Fruit fly (Drosophila melanogaster) whole organism, embryonic: Measurements from ENCODE around the gene Glut4EF.

Source experiments
- CG11560 ChIP-seq: fragments of 200-800 bp; sonication (Bioruptor generic); IDR thresholded peaks from 3 replicates; pipeline ENCODE4 v1.3.6; 2022; ENCODE audit warnings: missing biosample characterization, missing genetic modification characterization
- CG12769 ChIP-seq: fragments of 200-800 bp; sonication (Bioruptor generic); optimal IDR thresholded peaks from 2 replicates; lab custom pipeline; 2019; ENCODE audit warnings: missing biosample characterization, mild to moderate bottlenecking, missing genetic modification characterization, moderate library complexity
- CG13296 ChIP-seq: fragments of 200-800 bp; sonication (Bioruptor generic); optimal IDR thresholded peaks from 3 replicates; lab custom pipeline; 2018; ENCODE audit warnings: missing biosample characterization, mild to moderate bottlenecking, missing genetic modification characterization
- CG13894 ChIP-seq: fragments of 200-800 bp; sonication (Bioruptor generic); optimal IDR thresholded peaks from 3 replicates; lab custom pipeline; 2018; ENCODE audit warnings: missing biosample characterization, mild to moderate bottlenecking, missing genetic modification characterization, moderate library complexity
- CG14860 ChIP-seq: fragments of 200-800 bp; sonication (Bioruptor generic); IDR thresholded peaks from 3 replicates; pipeline ENCODE4 v1.3.6; 2022; ENCODE audit warnings: missing biosample characterization, missing genetic modification characterization; ENCODE audit not compliant: partially characterized antibody
- CG15696 ChIP-seq: fragments of 200-800 bp; sonication (Bioruptor generic); optimal IDR thresholded peaks from 2 replicates; lab custom pipeline; 2019; ENCODE audit warnings: missing biosample characterization, mild to moderate bottlenecking, missing genetic modification characterization, moderate library complexity
- CG16863 ChIP-seq: fragments of 200-800 bp; sonication (Bioruptor generic); optimal IDR thresholded peaks from 3 replicates; lab custom pipeline; 2016; ENCODE audit warnings: missing biosample characterization, missing genetic modification characterization
- CG2712 ChIP-seq: fragments of 200-800 bp; optimal IDR thresholded peaks from 3 replicates; lab custom pipeline; 2019; ENCODE audit warnings: missing biosample characterization, mild to moderate bottlenecking, missing genetic modification characterization, moderate library complexity
- CG30020 ChIP-seq: fragments of 200-800 bp; optimal IDR thresholded peaks from 2 replicates; lab custom pipeline; 2019; ENCODE audit warnings: missing biosample characterization, mild to moderate bottlenecking, missing genetic modification characterization, moderate library complexity
- CG3065 ChIP-seq: fragments of 200-800 bp; sonication (Bioruptor generic); optimal IDR thresholded peaks from 2 replicates; lab custom pipeline; 2016; ENCODE audit warnings: missing biosample characterization, missing genetic modification characterization
- CG32767 ChIP-seq: fragments of 200-800 bp; sonication (Bioruptor generic); IDR thresholded peaks from 2 replicates; pipeline ENCODE4 v1.3.6; 2022; ENCODE audit warnings: missing biosample characterization, missing genetic modification characterization
- CG4404 ChIP-seq: fragments of 200-800 bp; sonication (Bioruptor generic); IDR thresholded peaks from 2 replicates; pipeline ENCODE4 v1.3.6; 2022; ENCODE audit warnings: missing biosample characterization, missing genetic modification characterization
- CG6683 ChIP-seq: fragments of 200-800 bp; sonication (Bioruptor generic); optimal IDR thresholded peaks from 2 replicates; lab custom pipeline; 2017; ENCODE audit warnings: missing biosample characterization, mild to moderate bottlenecking, missing genetic modification characterization, missing genetic modification reagents
- CG6854 ChIP-seq: fragments of 200-800 bp; sonication (Bioruptor generic); optimal IDR thresholded peaks from 3 replicates; lab custom pipeline; 2017; ENCODE audit warnings: missing biosample characterization, mild to moderate bottlenecking, missing genetic modification characterization
- CG7372 ChIP-seq: fragments of 200-800 bp; sonication (Bioruptor generic); IDR thresholded peaks from 2 replicates; pipeline ENCODE4 v1.3.6; 2022; ENCODE audit warnings: missing biosample characterization, missing genetic modification characterization
- CG7745 ChIP-seq: fragments of 200-800 bp; sonication (Bioruptor generic); optimal IDR thresholded peaks from 2 replicates; lab custom pipeline; 2018; ENCODE audit warnings: missing biosample characterization, mild to moderate bottlenecking, missing genetic modification characterization, moderate library complexity
- CG8388 ChIP-seq: fragments of 200-800 bp; sonication (Bioruptor generic); optimal IDR thresholded peaks from 2 replicates; lab custom pipeline; 2019; ENCODE audit warnings: missing biosample characterization, mild to moderate bottlenecking, missing genetic modification characterization, moderate library complexity
- CG9817 ChIP-seq: fragments of 200-800 bp; sonication (Bioruptor generic); optimal IDR thresholded peaks from 2 replicates; lab custom pipeline; 2018; ENCODE audit warnings: missing biosample characterization, mild to moderate bottlenecking, missing genetic modification characterization, moderate library complexity
- Dbx ChIP-seq: fragments of 200-800 bp; sonication (Bioruptor generic); IDR thresholded peaks from 3 replicates; pipeline ENCODE4 v1.3.6; 2022; ENCODE audit warnings: missing biosample characterization, missing genetic modification characterization
- Dip2 ChIP-seq: fragments of 200-800 bp; sonication (Bioruptor generic); IDR thresholded peaks from 2 replicates; pipeline ENCODE4 v1.3.6; 2022; ENCODE audit warnings: missing biosample characterization, missing genetic modification characterization
- Dll ChIP-seq: fragments of 200-800 bp; sonication (Bioruptor generic); IDR thresholded peaks from 4 replicates; pipeline ENCODE4 v1.3.6; 2022; ENCODE audit warnings: missing biosample characterization, missing genetic modification characterization; ENCODE audit not compliant: partially characterized antibody
- HLH3B ChIP-seq: fragments of 200-800 bp; sonication (Bioruptor generic); IDR thresholded peaks from 2 replicates; pipeline ENCODE4 v1.3.6; 2022; ENCODE audit warnings: missing biosample characterization, missing genetic modification characterization
- HLHmδ ChIP-seq: fragments of 200-800 bp; sonication (Bioruptor generic); optimal IDR thresholded peaks from 2 replicates; lab custom pipeline; 2018; ENCODE audit warnings: missing biosample characterization, mild to moderate bottlenecking, missing genetic modification characterization, moderate library complexity
- MTF-1 ChIP-seq: fragments of 200-800 bp; sonication (Bioruptor generic); optimal IDR thresholded peaks from 2 replicates; lab custom pipeline; 2018; ENCODE audit warnings: missing biosample characterization, mild to moderate bottlenecking, missing genetic modification characterization, borderline replicate concordance
- Meics ChIP-seq: fragments of 200-800 bp; sonication (Bioruptor generic); optimal IDR thresholded peaks from 2 replicates; lab custom pipeline; 2017; ENCODE audit warnings: missing biosample characterization, mild to moderate bottlenecking, missing genetic modification characterization
- NFAT ChIP-seq: fragments of 200-800 bp; sonication (Bioruptor generic); IDR thresholded peaks from 2 replicates; pipeline ENCODE4 v1.3.6; 2022; ENCODE audit warnings: missing biosample characterization, missing genetic modification characterization
- NK7.1 ChIP-seq: fragments of 200-800 bp; sonication (Bioruptor generic); optimal IDR thresholded peaks from 3 replicates; lab custom pipeline; 2016; ENCODE audit warnings: missing biosample characterization, missing genetic modification characterization
- Ptx1 ChIP-seq: fragments of 200-800 bp; sonication (Bioruptor generic); IDR thresholded peaks from 2 replicates; pipeline ENCODE4 v1.3.6; 2022; ENCODE audit warnings: missing biosample characterization, missing genetic modification characterization
- Rx ChIP-seq: fragments of 200-800 bp; sonication (Bioruptor generic); IDR thresholded peaks from 2 replicates; pipeline ENCODE4 v1.3.6; 2022; ENCODE audit warnings: missing biosample characterization, missing genetic modification characterization
- Six4 ChIP-seq: fragments of 200-800 bp; sonication (Bioruptor generic); optimal IDR thresholded peaks from 2 replicates; lab custom pipeline; 2016; ENCODE audit warnings: missing biosample characterization, missing genetic modification characterization
- Spps ChIP-seq: fragments of 200-800 bp; sonication (Bioruptor generic); optimal IDR thresholded peaks from 2 replicates; lab custom pipeline; 2018; ENCODE audit warnings: missing biosample characterization, mild to moderate bottlenecking, missing genetic modification characterization
- amos ChIP-seq: fragments of 200-800 bp; sonication (Bioruptor generic); IDR thresholded peaks from 2 replicates; pipeline ENCODE4 v1.3.6; 2022; ENCODE audit warnings: missing biosample characterization, missing genetic modification characterization; ENCODE audit not compliant: partially characterized antibody
- chm ChIP-seq: fragments of 200-800 bp; sonication (Bioruptor generic); IDR thresholded peaks from 2 replicates; pipeline ENCODE4 v1.3.6; 2022; ENCODE audit warnings: missing biosample characterization, missing genetic modification characterization
- corto ChIP-seq: fragments of 200-800 bp; sonication (Bioruptor generic); optimal IDR thresholded peaks from 2 replicates; lab custom pipeline; 2016; ENCODE audit warnings: missing biosample characterization, mild to moderate bottlenecking, missing genetic modification characterization, moderate library complexity
- crol ChIP-seq: fragments of 200-800 bp; sonication (Bioruptor generic); IDR thresholded peaks from 2 replicates; pipeline ENCODE4 v1.3.6; 2022; ENCODE audit warnings: missing biosample characterization, missing genetic modification characterization
- da ChIP-seq: fragments of 200-800 bp; sonication (Bioruptor generic); optimal IDR thresholded peaks from 2 replicates; lab custom pipeline; 2016; ENCODE audit warnings: missing biosample characterization, missing genetic modification characterization
- eyg ChIP-seq: fragments of 200-800 bp; sonication (Bioruptor generic); optimal IDR thresholded peaks from 3 replicates; lab custom pipeline; 2016; ENCODE audit warnings: missing biosample characterization, missing genetic modification characterization
- gsb-n ChIP-seq: fragments of 200-800 bp; sonication (Bioruptor generic); optimal IDR thresholded peaks from 3 replicates; lab custom pipeline; 2018; ENCODE audit warnings: missing biosample characterization, mild to moderate bottlenecking, missing genetic modification characterization
- hth ChIP-seq: fragments of >200 bp; optimal IDR thresholded peaks from 2 replicates; lab custom pipeline; 2017; ENCODE audit warnings: inconsistent platforms
- jigr1 ChIP-seq: fragments of 200-800 bp; sonication (Bioruptor generic); IDR thresholded peaks from 3 replicates; pipeline ENCODE4 v1.3.6; 2022; ENCODE audit warnings: missing biosample characterization, missing genetic modification characterization
- luna ChIP-seq: fragments of 200-800 bp; sonication (Bioruptor generic); optimal IDR thresholded peaks from 2 replicates; lab custom pipeline; 2016; ENCODE audit warnings: missing biosample characterization, missing genetic modification characterization
- nerfin-1 ChIP-seq: fragments of 200-800 bp; sonication (Bioruptor generic); optimal IDR thresholded peaks from 3 replicates; lab custom pipeline; 2019; ENCODE audit warnings: missing biosample characterization, mild to moderate bottlenecking, missing genetic modification characterization, moderate library complexity
- onecut ChIP-seq: fragments of 200-800 bp; sonication (Bioruptor generic); IDR thresholded peaks from 2 replicates; pipeline ENCODE4 v1.3.6; 2022; ENCODE audit warnings: missing biosample characterization, missing genetic modification characterization
- pho ChIP-seq: fragments of 200-800 bp; sonication (Bioruptor generic); optimal IDR thresholded peaks from 2 replicates; lab custom pipeline; 2016; ENCODE audit warnings: missing biosample characterization, missing genetic modification characterization
- prd ChIP-seq, 3 experiments: fragments of >200 bp in 2 of 3; fragments of 200-800 bp in 1 of 3; sonication (Bioruptor generic) in 1 of 3; optimal IDR thresholded peaks in 2 of 3; IDR thresholded peaks in 1 of 3; 2 replicates in 2 of 3; 3 replicates in 1 of 3; pipeline versions ENCODE4 v1.3.6 to Lab custom; 2017 to 2022; ENCODE audit warnings: missing biosample characterization in 1 of 3, missing genetic modification characterization in 1 of 3
- pzg ChIP-seq: fragments of 200-800 bp; sonication (Bioruptor generic); optimal IDR thresholded peaks from 3 replicates; lab custom pipeline; 2018; ENCODE audit warnings: missing biosample characterization, mild to moderate bottlenecking, missing genetic modification characterization, moderate library complexity
- sr ChIP-seq: fragments of 200-800 bp; sonication (Bioruptor generic); IDR thresholded peaks from 3 replicates; pipeline ENCODE4 v1.3.6; 2022; ENCODE audit warnings: missing biosample characterization, missing genetic modification characterization
- tap ChIP-seq: fragments of 200-800 bp; optimal IDR thresholded peaks from 3 replicates; lab custom pipeline; 2019; ENCODE audit warnings: missing biosample characterization, mild to moderate bottlenecking, missing genetic modification characterization, moderate library complexity
- ttk ChIP-seq: fragments of 200-800 bp; sonication (Bioruptor generic); IDR thresholded peaks from 2 replicates; pipeline ENCODE4 v2.1.2; 2022; ENCODE audit warnings: missing biosample characterization, missing genetic modification characterization
- zfh2 ChIP-seq: fragments of 200-800 bp; sonication (Bioruptor generic); optimal IDR thresholded peaks from 2 replicates; lab custom pipeline; 2016; ENCODE audit warnings: missing biosample characterization, missing genetic modification characterization

The Glut4EF gene

dm6 chr3R:9881348-9881901 lies 6.9 kb downstream of the Glut4EF start (continued):
- TF ChIP-seq prd (optimal IDR thresholded peaks at IDR 0.05; lab: Kevin White, UChicago) (no peak), prd (GFP tag; IDR thresholded peaks at IDR 0.05; lab: Robert Waterston, UW) (peak; percentile 24; the same call in 2 of the 3 replicates), chm (GFP tag; lab: Robert Waterston, UW) (peak; percentile 73), eyg (GFP tag; lab: Kevin White, UChicago) (peak; percentile 43), HLH3B (GFP tag; lab: Robert Waterston, UW) (peak; percentile 33; the same call in 1 of the 2 replicates), CG8388 (GFP tag; lab: Kevin White, UChicago) (no peak), CG4404 (no peak), corto (GFP tag; lab: Kevin White, UChicago) (no peak), Dll (GFP tag; lab: Robert Waterston, UW) (no peak), CG9817 (peak; percentile 31), CG6854 (peak; percentile 62), Dip2 (GFP tag; lab: Robert Waterston, UW) (no peak), CG13296 (peak; percentile 62), pho (GFP tag; lab: Kevin White, UChicago) (peak; percentile 48), luna (GFP tag; lab: Kevin White, UChicago) (no peak), da (peak; percentile 77), amos (GFP tag; lab: Robert Waterston, UW) (peak; percentile 10; the same call in 1 of the 2 replicates), Rx (GFP tag; lab: Robert Waterston, UW) (no peak), zfh2 (GFP tag; lab: Kevin White, UChicago) (no peak), Spps (tag; lab: Kevin White, UChicago) (no peak), pzg (GFP tag; lab: Kevin White, UChicago) (no peak), tap (tag; lab: Kevin White, UChicago) (no peak), CG11560 (tag; lab: Robert Waterston, UW) (no peak), CG14860 (GFP tag; lab: Robert Waterston, UW) (no peak), CG3065 (no peak), sr (GFP tag; lab: Robert Waterston, UW) (peak; percentile 77; the same call in 2 of the 3 replicates), ttk (GFP tag; lab: Robert Waterston, UW) (no peak), gsb-n (tag; lab: Kevin White, UChicago) (peak; percentile 52), nerfin-1 (tag; lab: Kevin White, UChicago) (peak; percentile 66), Dbx (GFP tag; lab: Robert Waterston, UW) (peak; percentile 59; the same call in 1 of the 3 replicates), CG16863 (GFP tag; lab: Kevin White, UChicago) (peak; percentile 14), onecut (GFP tag; lab: Robert Waterston, UW) (peak; percentile 44; the same call in 1 of the 2 replicates), CG15696 (tag; lab: Kevin White, UChicago) (peak; percentile 28), jigr1 (GFP tag; lab: Robert Waterston, UW) (no peak), NFAT (GFP tag; lab: Robert Waterston, UW) (peak; percentile 30; the same call in 1 of the 2 replicates), MTF-1 (GFP tag; lab: Kevin White, UChicago) (peak; percentile 69), HLHmδ (peak; percentile 89), Six4 (GFP tag; lab: Kevin White, UChicago) (no peak), CG7372 (GFP tag; lab: Robert Waterston, UW) (no peak), CG12769 (tag; lab: Kevin White, UChicago) (peak; percentile 88), CG6683 (GFP tag; lab: Kevin White, UChicago) (peak; percentile 55), Ptx1 (GFP tag; lab: Robert Waterston, UW) (no peak), CG32767 (GFP tag; lab: Robert Waterston, UW) (peak; percentile 69), CG13894 (tag; lab: Kevin White, UChicago) (peak; percentile 77), Meics (GFP tag; lab: Kevin White, UChicago) (peak; percentile 73), NK7.1 (peak; percentile 46), CG30020 (tag; lab: Kevin White, UChicago) (no peak), CG7745 (tag; lab: Kevin White, UChicago) (no peak), crol (GFP tag; lab: Robert Waterston, UW) (peak; percentile 58), hth (lab: Kevin White, UChicago) (no peak), CG2712 (tag; lab: Kevin White, UChicago) (no peak)
